Fruit fly (Drosophila melanogaster): ENCODE results near the gene BoYb.
A peak's percentile ranks its signal among the peaks of the same experiment; 100 is the strongest.

The BoYb gene

dm6 chr3L:22865061-22865418 lies 36.7 kb upstream of the BoYb start (continued):
- TF ChIP-seq Optix (GFP tag; IDR thresholded peaks at IDR 0.05) (0 out of 3 replicates have a peak, but pooled peaks have one; percentile 22), pho (GFP tag; optimal IDR thresholded peaks at IDR 0.05) (no peak), CG12155 (GFP tag; optimal IDR thresholded peaks at IDR 0.05) (peak; percentile 45), Hr39 (optimal IDR thresholded peaks at IDR 0.05) (no peak), CG8388 (GFP tag; optimal IDR thresholded peaks at IDR 0.05) (peak; percentile 63), CG18599 (GFP tag; optimal IDR thresholded peaks at IDR 0.05) (peak; percentile 64), PHDP (tag; optimal IDR thresholded peaks at IDR 0.05) (peak; percentile 79), Hmx (GFP tag; optimal IDR thresholded peaks at IDR 0.05) (no peak), CG9932 (GFP tag; IDR thresholded peaks at IDR 0.05) (peak; percentile 70), ara (GFP tag; IDR thresholded peaks at IDR 0.05) (peak; percentile 15; the same call in 1 of the 2 replicates), CG9797 (GFP tag; optimal IDR thresholded peaks at IDR 0.05) (no peak), Bteb2 (GFP tag; optimal IDR thresholded peaks at IDR 0.05) (peak; percentile 17), Atf3 (GFP tag; optimal IDR thresholded peaks at IDR 0.05) (peak; percentile 12), Poxn (GFP tag; IDR thresholded peaks at IDR 0.05) (no peak), Pdp1 (GFP tag; optimal IDR thresholded peaks at IDR 0.05) (peak; percentile 31 to 78), chm (GFP tag; IDR thresholded peaks at IDR 0.05) (no peak), CG12219 (GFP tag; optimal IDR thresholded peaks at IDR 0.05) (peak; percentile 16), vfl (GFP tag; optimal IDR thresholded peaks at IDR 0.05) (peak; percentile 40), CG3163 (GFP tag; optimal IDR thresholded peaks at IDR 0.05) (no peak), ro (GFP tag; IDR thresholded peaks at IDR 0.05) (no peak), CG7745 (tag; optimal IDR thresholded peaks at IDR 0.05) (no peak), eve (GFP tag; optimal IDR thresholded peaks at IDR 0.05) (no peak), Camta (GFP tag; optimal IDR thresholded peaks at IDR 0.05) (no peak), fd96Cb (tag; optimal IDR thresholded peaks at IDR 0.05) (peak; percentile 54), Gsc (GFP tag; IDR thresholded peaks at IDR 0.05) (no peak), NC2β (GFP tag; optimal IDR thresholded peaks at IDR 0.05) (no peak), Antp (GFP tag; optimal IDR thresholded peaks at IDR 0.05) (no peak), pfk (GFP tag; optimal IDR thresholded peaks at IDR 0.05) (no peak), stc (GFP tag; IDR thresholded peaks at IDR 0.05) (peak; percentile 71), nmo (GFP tag; optimal IDR thresholded peaks at IDR 0.05) (peak; percentile 78), tgo (GFP tag; IDR thresholded peaks at IDR 0.05) (peak; percentile 70; the same call in 2 of the 3 replicates), cg (GFP tag; optimal IDR thresholded peaks at IDR 0.05) (no peak), CG13123 (GFP tag; optimal IDR thresholded peaks at IDR 0.05) (peak; percentile 37), BtbVII (GFP tag; optimal IDR thresholded peaks at IDR 0.05) (peak; percentile 60), CG4328 (GFP tag; optimal IDR thresholded peaks at IDR 0.05) (no peak), CG3847 (GFP tag; IDR thresholded peaks at IDR 0.05) (peak; percentile 70), Taf1 (GFP tag; IDR thresholded peaks at IDR 0.05) (no peak), CG4404 (GFP tag; IDR thresholded peaks at IDR 0.05) (no peak), CG5180 (GFP tag; optimal IDR thresholded peaks at IDR 0.05) (peak; percentile 50), CG6689 (GFP tag; IDR thresholded peaks at IDR 0.05) (peak; percentile 69; the same call in 1 of the 2 replicates), Lhr (GFP tag; optimal IDR thresholded peaks at IDR 0.05) (no peak), h (optimal IDR thresholded peaks at IDR 0.05) (no peak), CG10267 (tag; optimal IDR thresholded peaks at IDR 0.05) (no peak), crol (GFP tag; IDR thresholded peaks at IDR 0.05) (no peak), CG3995 (GFP tag; optimal IDR thresholded peaks at IDR 0.05) (no peak), CG7556 (GFP tag; optimal IDR thresholded peaks at IDR 0.05) (peak; percentile 81), tll (GFP tag; optimal IDR thresholded peaks at IDR 0.05) (no peak), emc (GFP tag; optimal IDR thresholded peaks at IDR 0.05) (no peak), NfI (GFP tag; optimal IDR thresholded peaks at IDR 0.05) (peak; percentile 68), pita (GFP tag; optimal IDR thresholded peaks at IDR 0.05) (no peak), HLH4C (GFP tag; IDR thresholded peaks at IDR 0.05; ENCODE audit: partially characterized antibody) (no peak), CG12744 (GFP tag; optimal IDR thresholded peaks at IDR 0.05) (peak; percentile 11)

Measured in whole organism, embryonic.